Fruit fly (Drosophila melanogaster) whole organism, embryonic: ENCODE results near the gene CG5171.

Source experiments
- ATbp ChIP-seq: fragments of 200-800 bp; sonication (Bioruptor generic); optimal IDR thresholded peaks from 2 replicates; lab custom pipeline; 2017; ENCODE audit warnings: missing biosample characterization, mild to moderate bottlenecking, missing genetic modification characterization, missing genetic modification reagents
- Abd-B ChIP-seq: fragments of 200-800 bp; sonication (Bioruptor generic); optimal IDR thresholded peaks from 2 replicates; lab custom pipeline; 2018; ENCODE audit warnings: missing biosample characterization, mild to moderate bottlenecking, missing genetic modification characterization, moderate library complexity
- Ada2b ChIP-seq: fragments of 200-800 bp; sonication (Bioruptor generic); IDR thresholded peaks from 2 replicates; pipeline ENCODE4 v1.3.6; 2022; ENCODE audit warnings: missing biosample characterization, missing genetic modification characterization
- Bteb2 ChIP-seq: fragments of 200-800 bp; sonication (Bioruptor generic); optimal IDR thresholded peaks from 2 replicates; lab custom pipeline; 2016; ENCODE audit warnings: missing biosample characterization, missing genetic modification characterization
- CG10147 ChIP-seq: fragments of 200-800 bp; sonication (Bioruptor generic); optimal IDR thresholded peaks from 2 replicates; lab custom pipeline; 2019; ENCODE audit warnings: missing biosample characterization, mild to moderate bottlenecking, missing genetic modification characterization, moderate library complexity
- CG10209 ChIP-seq: fragments of 200-800 bp; sonication (Bioruptor generic); optimal IDR thresholded peaks from 3 replicates; lab custom pipeline; 2017; ENCODE audit warnings: missing biosample characterization, mild to moderate bottlenecking, missing genetic modification characterization, missing genetic modification reagents
- CG10959 ChIP-seq: fragments of 200-800 bp; sonication (Bioruptor generic); IDR thresholded peaks from 2 replicates; pipeline ENCODE4 v1.3.6; 2022; ENCODE audit warnings: missing biosample characterization, missing genetic modification characterization
- CG10979 ChIP-seq: fragments of 200-800 bp; sonication (Bioruptor generic); optimal IDR thresholded peaks from 2 replicates; lab custom pipeline; 2018; ENCODE audit warnings: missing biosample characterization, mild to moderate bottlenecking, missing genetic modification characterization, moderate library complexity
- CG11085 ChIP-seq: fragments of 200-800 bp; sonication (Bioruptor generic); IDR thresholded peaks from 2 replicates; pipeline ENCODE4 v1.3.6; 2022; ENCODE audit warnings: missing biosample characterization, missing genetic modification characterization
- CG12104 ChIP-seq: fragments of 200-800 bp; sonication (Bioruptor generic); optimal IDR thresholded peaks from 3 replicates; lab custom pipeline; 2016; ENCODE audit warnings: missing biosample characterization, missing genetic modification characterization
- CG12236 ChIP-seq: fragments of 200-800 bp; sonication (Bioruptor generic); optimal IDR thresholded peaks from 2 replicates; lab custom pipeline; 2016; ENCODE audit warnings: missing biosample characterization, missing genetic modification characterization
- CG14965 ChIP-seq: fragments of 200-800 bp; sonication (Bioruptor generic); optimal IDR thresholded peaks from 2 replicates; lab custom pipeline; 2016; ENCODE audit warnings: missing biosample characterization, missing genetic modification characterization, borderline replicate concordance
- CG15479 ChIP-seq: fragments of 200-800 bp; sonication (Bioruptor generic); optimal IDR thresholded peaks from 3 replicates; lab custom pipeline; 2019; ENCODE audit warnings: missing biosample characterization, mild to moderate bottlenecking, missing genetic modification characterization, moderate library complexity
- CG15514 ChIP-seq: fragments of 200-800 bp; sonication (Bioruptor generic); optimal IDR thresholded peaks from 3 replicates; lab custom pipeline; 2017; ENCODE audit warnings: missing biosample characterization, missing genetic modification characterization, mild to moderate bottlenecking, moderate library complexity, missing genetic modification reagents
- CG17802 ChIP-seq: fragments of 200-800 bp; sonication (Bioruptor generic); optimal IDR thresholded peaks from 2 replicates; lab custom pipeline; 2018; ENCODE audit warnings: missing biosample characterization, mild to moderate bottlenecking, missing genetic modification characterization, moderate library complexity
- CG1792 ChIP-seq: fragments of 200-800 bp; sonication (Bioruptor generic); optimal IDR thresholded peaks from 2 replicates; lab custom pipeline; 2016; ENCODE audit warnings: missing biosample characterization, missing genetic modification characterization
- CG2199 ChIP-seq: fragments of 200-800 bp; sonication (Bioruptor generic); IDR thresholded peaks from 3 replicates; pipeline ENCODE4 v1.3.6; 2022; ENCODE audit warnings: missing biosample characterization, missing genetic modification characterization
- CG30403 ChIP-seq: fragments of 200-800 bp; sonication (Bioruptor generic); optimal IDR thresholded peaks from 3 replicates; lab custom pipeline; 2016; ENCODE audit warnings: missing biosample characterization, missing genetic modification characterization
- CG31441 ChIP-seq: fragments of 200-800 bp; sonication (Bioruptor generic); IDR thresholded peaks from 2 replicates; pipeline ENCODE4 v1.3.6; 2022; ENCODE audit warnings: missing biosample characterization, missing genetic modification characterization
- CG32532 ChIP-seq: fragments of 200-800 bp; sonication (Bioruptor generic); IDR thresholded peaks from 2 replicates; pipeline ENCODE4 v1.3.6; 2022; ENCODE audit warnings: missing biosample characterization, missing genetic modification characterization
- CG32772 ChIP-seq: fragments of 200-800 bp; sonication (Bioruptor generic); IDR thresholded peaks from 2 replicates; pipeline ENCODE4 v1.3.6; 2022; ENCODE audit warnings: missing biosample characterization, missing genetic modification characterization
- CG3847 ChIP-seq: fragments of 200-800 bp; sonication (Bioruptor generic); IDR thresholded peaks from 2 replicates; pipeline ENCODE4 v1.3.6; 2022; ENCODE audit warnings: missing biosample characterization, missing genetic modification characterization
- CG4360 ChIP-seq: fragments of 200-800 bp; sonication (Bioruptor generic); IDR thresholded peaks from 2 replicates; pipeline ENCODE4 v1.3.6; 2022; ENCODE audit warnings: missing biosample characterization, missing genetic modification characterization
- CG5953 ChIP-seq: fragments of 200-800 bp; sonication (Bioruptor generic); IDR thresholded peaks from 2 replicates; pipeline ENCODE4 v1.3.6; 2022; ENCODE audit warnings: missing biosample characterization, missing genetic modification characterization
- CG9437 ChIP-seq: fragments of 200-800 bp; sonication (Bioruptor generic); optimal IDR thresholded peaks from 2 replicates; lab custom pipeline; 2018; ENCODE audit warnings: missing biosample characterization, mild to moderate bottlenecking, missing genetic modification characterization
- CrebB ChIP-seq: fragments of 200-800 bp; sonication (Bioruptor generic); optimal IDR thresholded peaks from 3 replicates; lab custom pipeline; 2018; ENCODE audit warnings: missing biosample characterization, mild to moderate bottlenecking, missing genetic modification characterization
- HLH54F ChIP-seq: fragments of 200-800 bp; sonication (Bioruptor generic); optimal IDR thresholded peaks from 3 replicates; lab custom pipeline; 2016; ENCODE audit warnings: missing biosample characterization, missing genetic modification characterization
- NFAT ChIP-seq: fragments of 200-800 bp; sonication (Bioruptor generic); IDR thresholded peaks from 2 replicates; pipeline ENCODE4 v1.3.6; 2022; ENCODE audit warnings: missing biosample characterization, missing genetic modification characterization
- NfI ChIP-seq: fragments of 200-800 bp; sonication (Bioruptor generic); optimal IDR thresholded peaks from 3 replicates; lab custom pipeline; 2018; ENCODE audit warnings: missing biosample characterization, mild to moderate bottlenecking, missing genetic modification characterization, moderate library complexity
- Sry-δ ChIP-seq: fragments of 200-800 bp; sonication (Bioruptor generic); optimal IDR thresholded peaks from 2 replicates; lab custom pipeline; 2016; ENCODE audit warnings: missing biosample characterization, missing genetic modification characterization
- ara ChIP-seq: fragments of 200-800 bp; sonication (Bioruptor generic); IDR thresholded peaks from 2 replicates; pipeline ENCODE4 v1.3.6; 2022; ENCODE audit warnings: missing biosample characterization, missing genetic modification characterization
- ato ChIP-seq: fragments of 200-800 bp; sonication (Bioruptor generic); IDR thresholded peaks from 2 replicates; pipeline ENCODE4 v1.3.6; 2022; ENCODE audit warnings: missing biosample characterization, missing genetic modification characterization; ENCODE audit not compliant: partially characterized antibody
- bowl ChIP-seq: fragments of 200-800 bp; sonication (Bioruptor generic); IDR thresholded peaks from 2 replicates; pipeline ENCODE4 v1.3.6; 2022; ENCODE audit warnings: missing biosample characterization, missing genetic modification characterization
- bsh ChIP-seq, 2 experiments: fragments of 200-800 bp; sonication (Bioruptor generic); optimal IDR thresholded peaks; 2 replicates each; lab custom pipeline; 2017 to 2018; ENCODE audit warnings: mild to moderate bottlenecking in 2 of 2, missing biosample characterization in 2 of 2, missing genetic modification characterization in 2 of 2, moderate library complexity in 1 of 2
- cato ChIP-seq: fragments of 200-800 bp; sonication (Bioruptor generic); optimal IDR thresholded peaks from 2 replicates; lab custom pipeline; 2016; ENCODE audit warnings: missing biosample characterization, missing genetic modification characterization, borderline replicate concordance
- chm ChIP-seq: fragments of 200-800 bp; sonication (Bioruptor generic); IDR thresholded peaks from 2 replicates; pipeline ENCODE4 v1.3.6; 2022; ENCODE audit warnings: missing biosample characterization, missing genetic modification characterization
- chn ChIP-seq: fragments of 200-800 bp; sonication (Bioruptor generic); optimal IDR thresholded peaks from 2 replicates; lab custom pipeline; 2016; ENCODE audit warnings: missing biosample characterization, missing genetic modification characterization
- ems ChIP-seq: fragments of 200-800 bp; sonication (Bioruptor generic); optimal IDR thresholded peaks from 3 replicates; lab custom pipeline; 2016; ENCODE audit warnings: missing biosample characterization, missing genetic modification characterization
- exex ChIP-seq: fragments of 200-800 bp; sonication (Bioruptor generic); optimal IDR thresholded peaks from 4 replicates; lab custom pipeline; 2018; ENCODE audit warnings: missing biosample characterization, mild to moderate bottlenecking, missing genetic modification characterization, moderate library complexity
- ken ChIP-seq: fragments of 200-800 bp; sonication (Bioruptor generic); IDR thresholded peaks from 3 replicates; pipeline ENCODE4 v1.3.6; 2022; ENCODE audit warnings: missing biosample characterization, missing genetic modification characterization
- kni ChIP-seq: fragments of 200-800 bp; sonication (Bioruptor generic); optimal IDR thresholded peaks from 3 replicates; lab custom pipeline; 2017; ENCODE audit warnings: mild to moderate bottlenecking, missing biosample characterization, missing genetic modification reagents, missing genetic modification characterization
- maf-S ChIP-seq: fragments of 200-800 bp; sonication (Bioruptor generic); optimal IDR thresholded peaks from 2 replicates; lab custom pipeline; 2016; ENCODE audit warnings: missing biosample characterization, missing genetic modification characterization
- mld ChIP-seq: fragments of 200-800 bp; sonication (Bioruptor generic); IDR thresholded peaks from 3 replicates; pipeline ENCODE4 v1.3.6; 2022; ENCODE audit warnings: missing biosample characterization, missing genetic modification characterization; ENCODE audit not compliant: partially characterized antibody
- repo ChIP-seq: fragments of 200-800 bp; sonication (Bioruptor generic); optimal IDR thresholded peaks from 2 replicates; lab custom pipeline; 2016; ENCODE audit warnings: missing biosample characterization, missing genetic modification characterization
- tll ChIP-seq, 2 experiments: fragments of 200-800 bp in 1 of 2; fragments of >200 bp in 1 of 2; sonication (Bioruptor generic) in 1 of 2; optimal IDR thresholded peaks; 2 replicates each; lab custom pipeline; 2017 to 2019; ENCODE audit warnings: missing biosample characterization in 2 of 2, missing genetic modification characterization in 2 of 2, mild to moderate bottlenecking in 1 of 2, moderate library complexity in 1 of 2
- tna ChIP-seq: fragments of 200-800 bp; sonication (Bioruptor generic); IDR thresholded peaks from 2 replicates; pipeline ENCODE4 v1.3.6; 2022; ENCODE audit warnings: missing biosample characterization, missing genetic modification characterization; ENCODE audit not compliant: partially characterized antibody
- tup ChIP-seq: fragments of 200-800 bp; sonication (Bioruptor generic); optimal IDR thresholded peaks from 2 replicates; lab custom pipeline; 2016; ENCODE audit warnings: missing biosample characterization, mild to moderate bottlenecking, missing genetic modification characterization, moderate library complexity

CG5171 gene

dm6 chr2L:7420305-7421287 lies 19.5 kb downstream of the CG5171 start (continued):
- TF ChIP-seq CG1792 (GFP tag; lab: Kevin White, UChicago) (peak; percentile 72), CrebB (peak; percentile 47), HLH54F (GFP tag; lab: Kevin White, UChicago) (peak; percentile 81), maf-S (GFP tag; lab: Kevin White, UChicago) (peak; percentile 51), ATbp (GFP tag; lab: Kevin White, UChicago) (peak; percentile 57), CG12104 (GFP tag; lab: Kevin White, UChicago) (no peak), ara (GFP tag; lab: Robert Waterston, UW) (peak; percentile 61), Sry-δ (GFP tag; lab: Kevin White, UChicago) (peak; percentile 18), CG4360 (peak; percentile 79), repo (GFP tag; lab: Kevin White, UChicago) (peak; percentile 39), CG5953 (GFP tag; lab: Robert Waterston, UW) (peak; percentile 57; the same call in 1 of the 2 replicates), CG30403 (GFP tag; lab: Kevin White, UChicago) (peak; percentile 78), CG3847 (GFP tag; lab: Robert Waterston, UW) (peak; percentile 62; the same call in 1 of the 2 replicates), NfI (peak; percentile 51), CG14965 (GFP tag; lab: Kevin White, UChicago) (no peak), tna (GFP tag; lab: Robert Waterston, UW) (no peak), cato (GFP tag; lab: Kevin White, UChicago) (peak; percentile 42), Abd-B (GFP tag; lab: Kevin White, UChicago) (peak; percentile 9), bowl (no peak), mld (GFP tag; lab: Robert Waterston, UW) (no peak), CG10209 (GFP tag; lab: Kevin White, UChicago) (peak; percentile 52), exex (tag; lab: Kevin White, UChicago) (peak; percentile 1), CG10959 (GFP tag; lab: Robert Waterston, UW) (peak; percentile 40; the same call in 1 of the 2 replicates), CG9437 (no peak), NFAT (GFP tag; lab: Robert Waterston, UW) (peak; percentile 65), CG15479 (GFP tag; lab: Kevin White, UChicago) (no peak), ken (GFP tag; lab: Robert Waterston, UW) (peak; percentile 30; the same call in 1 of the 3 replicates), CG12236 (GFP tag; lab: Kevin White, UChicago) (no peak), Bteb2 (GFP tag; lab: Kevin White, UChicago) (no peak), chm (GFP tag; lab: Robert Waterston, UW) (peak; percentile 81), ato (GFP tag; lab: Robert Waterston, UW) (no peak), chn (GFP tag; lab: Kevin White, UChicago) (peak; percentile 60), CG17802 (tag; lab: Kevin White, UChicago) (no peak), CG32772 (GFP tag; lab: Robert Waterston, UW) (peak; percentile 57), CG2199 (GFP tag; lab: Robert Waterston, UW) (no peak), tup (GFP tag; lab: Kevin White, UChicago) (peak; percentile 37), CG15514 (peak; percentile 62), CG32532 (GFP tag; lab: Robert Waterston, UW) (peak; percentile 87), bsh (GFP tag; optimal IDR thresholded peaks at IDR 0.05; lab: Kevin White, UChicago) (peak; percentile 38), CG11085 (peak; percentile 48; the same call in 1 of the 2 replicates), tll (GFP tag; optimal IDR thresholded peaks at IDR 0.05; lab: Kevin White, UChicago) (no peak), CG10979 (tag; lab: Kevin White, UChicago) (peak; percentile 44), kni (GFP tag; lab: Kevin White, UChicago) (no peak), ems (GFP tag; lab: Kevin White, UChicago) (peak; percentile 64), CG31441 (GFP tag; lab: Robert Waterston, UW) (peak; percentile 47; the same call in 1 of the 2 replicates), Ada2b (GFP tag; lab: Robert Waterston, UW) (peak; percentile 70), CG10147 (GFP tag; lab: Kevin White, UChicago) (peak; percentile 70)
